Worm (Caenorhabditis elegans) whole organism, late embryonic: ENCODE results near the gene C25D7.16.

Source experiments
- ama-1 ChIP-seq: fragments of 150-350 bp; optimal IDR thresholded peaks from 2 replicates; lab custom pipeline; 2014
- nhr-11 ChIP-seq: fragments of 150-350 bp; optimal IDR thresholded peaks from 2 replicates; lab custom pipeline; 2014; ENCODE audit warnings: missing biosample characterization, missing genetic modification characterization

ce11 chrV:15082291-15082690 is 26.3 kb downstream of the C25D7.16 start, which contains the start of the genes C01G10.10 and C01G10.9:
- TF ChIP-seq ama-1 (no peak), nhr-11 (tag; lab: Kevin White, UChicago) (no peak)
